Worm (Caenorhabditis elegans) whole organism, L4 larva: ENCODE measurements around the gene sur-7.

Experiments
- ama-1 ChIP-seq: fragments of 150-350 bp; optimal IDR thresholded peaks from 2 replicates; lab custom pipeline; 2014; ENCODE audit warnings: inconsistent platforms, mixed read lengths
- arid-1 ChIP-seq: fragments of 200-800 bp; sonication (Bioruptor generic); conservative IDR thresholded peaks from 2 replicates; pipeline ENCODE4 v1.3.6; 2022; ENCODE audit warnings: missing genetic modification reagents, missing genetic modification characterization, missing compliant biosample characterization
- dve-1 ChIP-seq: sonication (generic microtip); optimal IDR thresholded peaks from 2 replicates; lab custom pipeline; 2017; ENCODE audit warnings: antibody characterized with exemption, mild to moderate bottlenecking, missing genetic modification characterization, missing compliant biosample characterization; ENCODE audit not compliant: insufficient read depth
- lsy-2 ChIP-seq, 2 experiments: fragments of 150-350 bp in 1 of 2; sonication (generic microtip) in 1 of 2; optimal IDR thresholded peaks; 2 replicates each; lab custom pipeline; 2014 to 2017; ENCODE audit warnings: missing biosample characterization in 2 of 2, missing genetic modification characterization in 2 of 2
- nhr-237 ChIP-seq: sonication (generic microtip); optimal IDR thresholded peaks from 2 replicates; lab custom pipeline; 2017; ENCODE audit warnings: missing biosample characterization, missing genetic modification characterization
- nhr-28 ChIP-seq: fragments of 150-350 bp; optimal IDR thresholded peaks from 2 replicates; lab custom pipeline; 2014; ENCODE audit warnings: missing biosample characterization, missing genetic modification characterization
- pha-4 ChIP-seq, 2 experiments: fragments of 150-350 bp in 1 of 2; fragments of 200-800 bp in 1 of 2; sonication (Bioruptor generic) in 1 of 2; IDR thresholded peaks in 1 of 2; optimal IDR thresholded peaks in 1 of 2; 2 replicates each; pipeline versions ENCODE4 v1.3.6 to Lab custom; 2014 to 2022; ENCODE audit warnings: missing genetic modification characterization in 2 of 2, missing genetic modification reagents in 2 of 2, missing biosample characterization in 1 of 2, missing compliant biosample characterization in 1 of 2
- pqm-1 ChIP-seq: sonication (generic microtip); optimal IDR thresholded peaks from 2 replicates; lab custom pipeline; 2017; ENCODE audit warnings: missing biosample characterization, missing genetic modification characterization
- snpc-4 ChIP-seq: fragments of 150-350 bp; optimal IDR thresholded peaks from 2 replicates; lab custom pipeline; 2014; ENCODE audit warnings: missing biosample characterization, missing genetic modification characterization
- zag-1 ChIP-seq: fragments of 150-350 bp; optimal IDR thresholded peaks from 2 replicates; lab custom pipeline; 2014; ENCODE audit warnings: missing biosample characterization, missing genetic modification characterization
- ztf-11 ChIP-seq: fragments of 150-350 bp; optimal IDR thresholded peaks from 2 replicates; lab custom pipeline; 2014; ENCODE audit warnings: missing biosample characterization, missing genetic modification characterization

ce11 chrX:16384010-16384409 lies 7.6 kb downstream of the sur-7 start:
- TF ChIP-seq snpc-4 (tag; lab: Kevin White, UChicago) = no peak
- no peak for TF ChIP-seq arid-1
- no peak for TF ChIP-seq pqm-1 (tag; lab: Kevin White, UChicago)
- TF ChIP-seq dve-1 (tag; lab: Kevin White, UChicago) = no peak
- TF ChIP-seq zag-1 (tag; lab: Kevin White, UChicago) = no peak
- TF ChIP-seq nhr-237 (tag; lab: Kevin White, UChicago) = no peak
- TF ChIP-seq nhr-28 (tag; lab: Kevin White, UChicago) = no peak
- TF ChIP-seq ama-1 = no peak
- TF ChIP-seq ztf-11 = no peak
- no peak for TF ChIP-seq pha-4 (GFP tag; IDR thresholded peaks at IDR 0.05; lab: Robert Waterston, UW)
- TF ChIP-seq pha-4 (tag; optimal IDR thresholded peaks at IDR 0.05; lab: Kevin White, UChicago) = no peak
- no peak for TF ChIP-seq lsy-2 (tag; optimal IDR thresholded peaks at IDR 0.05; lab: Kevin White, UChicago)
